Fruit fly (Drosophila melanogaster) whole organism, embryonic: ENCODE results near the gene CG34276.

Experiments used
- Adf1 ChIP-seq: fragments of 200-800 bp; sonication (Bioruptor generic); IDR thresholded peaks from 2 replicates; pipeline ENCODE4 v1.3.6; 2022; ENCODE audit warnings: missing biosample characterization, missing genetic modification characterization
- B-H1 ChIP-seq: fragments of 200-800 bp; sonication (Bioruptor generic); IDR thresholded peaks from 3 replicates; pipeline ENCODE4 v1.3.6; 2022; ENCODE audit warnings: missing biosample characterization, missing genetic modification characterization
- Blimp-1 ChIP-seq: fragments of 200-800 bp; sonication (Bioruptor generic); optimal IDR thresholded peaks from 3 replicates; lab custom pipeline; 2018; ENCODE audit warnings: missing biosample characterization, missing genetic modification characterization, mild to moderate bottlenecking, moderate library complexity, missing genetic modification reagents
- CG10959 ChIP-seq: fragments of 200-800 bp; sonication (Bioruptor generic); IDR thresholded peaks from 2 replicates; pipeline ENCODE4 v1.3.6; 2022; ENCODE audit warnings: missing biosample characterization, missing genetic modification characterization
- CG11398 ChIP-seq: fragments of 200-800 bp; sonication (Bioruptor generic); optimal IDR thresholded peaks from 2 replicates; lab custom pipeline; 2016; ENCODE audit warnings: missing biosample characterization, missing genetic modification characterization
- CG14965 ChIP-seq: fragments of 200-800 bp; sonication (Bioruptor generic); optimal IDR thresholded peaks from 2 replicates; lab custom pipeline; 2016; ENCODE audit warnings: missing biosample characterization, missing genetic modification characterization, borderline replicate concordance
- CG1647 ChIP-seq: fragments of 200-800 bp; sonication (Bioruptor generic); optimal IDR thresholded peaks from 3 replicates; lab custom pipeline; 2016; ENCODE audit warnings: missing biosample characterization, missing genetic modification characterization
- CG17186 ChIP-seq: fragments of 200-800 bp; sonication (Bioruptor generic); optimal IDR thresholded peaks from 3 replicates; lab custom pipeline; 2017; ENCODE audit warnings: missing biosample characterization, missing genetic modification reagents, missing genetic modification characterization
- CG18599 ChIP-seq: fragments of 200-800 bp; sonication (Bioruptor generic); optimal IDR thresholded peaks from 3 replicates; lab custom pipeline; 2017; ENCODE audit warnings: missing biosample characterization, missing genetic modification characterization, mild to moderate bottlenecking, moderate library complexity, missing genetic modification reagents
- CG2120 ChIP-seq: fragments of 200-800 bp; sonication (Bioruptor generic); optimal IDR thresholded peaks from 3 replicates; lab custom pipeline; 2016; ENCODE audit warnings: missing biosample characterization, missing genetic modification characterization
- CG31388 ChIP-seq: fragments of 200-800 bp; sonication (Bioruptor generic); optimal IDR thresholded peaks from 2 replicates; lab custom pipeline; 2016; ENCODE audit warnings: missing biosample characterization, missing genetic modification characterization
- CG33557 ChIP-seq: fragments of 200-800 bp; sonication (Bioruptor generic); optimal IDR thresholded peaks from 2 replicates; lab custom pipeline; 2019; ENCODE audit warnings: missing biosample characterization, mild to moderate bottlenecking, missing genetic modification characterization, moderate library complexity
- CG4404 ChIP-seq: fragments of 200-800 bp; sonication (Bioruptor generic); IDR thresholded peaks from 2 replicates; pipeline ENCODE4 v1.3.6; 2022; ENCODE audit warnings: missing biosample characterization, missing genetic modification characterization
- CG5953 ChIP-seq: fragments of 200-800 bp; sonication (Bioruptor generic); IDR thresholded peaks from 2 replicates; pipeline ENCODE4 v1.3.6; 2022; ENCODE audit warnings: missing biosample characterization, missing genetic modification characterization
- D ChIP-seq, 2 experiments: fragments of 200-800 bp in 1 of 2; fragments of >200 bp in 1 of 2; sonication (Bioruptor generic) in 1 of 2; optimal IDR thresholded peaks; 2 replicates in 1 of 2; 3 replicates in 1 of 2; lab custom pipeline; 2017; ENCODE audit warnings: mild to moderate bottlenecking in 1 of 2, missing biosample characterization in 1 of 2, missing genetic modification characterization in 1 of 2, missing genetic modification reagents in 1 of 2
- D19A ChIP-seq: fragments of 200-800 bp; optimal IDR thresholded peaks from 3 replicates; lab custom pipeline; 2019; ENCODE audit warnings: missing biosample characterization, mild to moderate bottlenecking, missing genetic modification characterization, moderate library complexity
- Deaf1 ChIP-seq: fragments of 200-800 bp; optimal IDR thresholded peaks from 3 replicates; lab custom pipeline; 2019; ENCODE audit warnings: missing biosample characterization, mild to moderate bottlenecking, missing genetic modification characterization, moderate library complexity
- Dip3 ChIP-seq: fragments of 200-800 bp; sonication (Bioruptor generic); optimal IDR thresholded peaks from 3 replicates; lab custom pipeline; 2016; ENCODE audit warnings: missing biosample characterization, missing genetic modification characterization
- Ets97D ChIP-seq: fragments of 200-800 bp; sonication (Bioruptor generic); optimal IDR thresholded peaks from 3 replicates; lab custom pipeline; 2016; ENCODE audit warnings: missing biosample characterization, missing genetic modification characterization
- GATAe ChIP-seq: fragments of 200-800 bp; sonication (Bioruptor generic); conservative IDR thresholded peaks from 2 replicates; pipeline ENCODE4 v1.3.6; 2022; ENCODE audit warnings: missing biosample characterization, missing genetic modification characterization
- Hr51 ChIP-seq, 2 experiments: fragments of 200-800 bp; sonication (Bioruptor generic); optimal IDR thresholded peaks; 2 replicates in 1 of 2; 3 replicates in 1 of 2; lab custom pipeline; 2016 to 2018; ENCODE audit warnings: missing biosample characterization in 2 of 2, missing genetic modification characterization in 2 of 2, mild to moderate bottlenecking in 1 of 2, moderate library complexity in 1 of 2
- Lpt ChIP-seq: fragments of >200 bp; optimal IDR thresholded peaks from 2 replicates; lab custom pipeline; 2018; ENCODE audit warnings: missing biosample characterization, missing genetic modification characterization
- Med ChIP-seq: fragments of 200-800 bp; sonication (Bioruptor generic); peaks from one replicate; lab custom pipeline; 2016; ENCODE audit warnings: missing biosample characterization, missing genetic modification characterization, mild to moderate bottlenecking, inconsistent platforms, moderate library complexity
- Rfx ChIP-seq: fragments of 200-800 bp; sonication (Bioruptor generic); IDR thresholded peaks from 2 replicates; pipeline ENCODE4 v1.3.6; 2022; ENCODE audit warnings: missing biosample characterization, missing genetic modification characterization
- Trl ChIP-seq, 3 experiments: fragments of >200 bp in 2 of 3; fragments of 200-800 bp in 1 of 3; sonication (Bioruptor generic) in 1 of 3; optimal IDR thresholded peaks; 2 replicates in 1 of 3; 3 replicates in 2 of 3; lab custom pipeline; 2016 to 2017; ENCODE audit warnings: missing biosample characterization in 1 of 3, missing genetic modification characterization in 1 of 3
- Xbp1 ChIP-seq: fragments of 200-800 bp; sonication (Bioruptor generic); optimal IDR thresholded peaks from 3 replicates; lab custom pipeline; 2016; ENCODE audit warnings: missing biosample characterization, mild to moderate bottlenecking, missing genetic modification characterization
- YL-1 ChIP-seq: fragments of 200-800 bp; sonication (Bioruptor generic); optimal IDR thresholded peaks from 3 replicates; lab custom pipeline; 2017; ENCODE audit warnings: missing biosample characterization, mild to moderate bottlenecking, missing genetic modification characterization
- abd-A ChIP-seq: fragments of 200-800 bp; sonication (Bioruptor generic); optimal IDR thresholded peaks from 3 replicates; lab custom pipeline; 2019; ENCODE audit warnings: missing biosample characterization, mild to moderate bottlenecking, missing genetic modification characterization, moderate library complexity
- ash1 ChIP-seq: fragments of 200-800 bp; sonication (Bioruptor generic); optimal IDR thresholded peaks from 2 replicates; lab custom pipeline; 2018; ENCODE audit warnings: missing biosample characterization, mild to moderate bottlenecking, missing genetic modification characterization
- chif ChIP-seq, 2 experiments: fragments of 200-800 bp; sonication (Bioruptor generic); optimal IDR thresholded peaks; 3 replicates each; lab custom pipeline; 2016; ENCODE audit warnings: missing biosample characterization in 2 of 2, missing genetic modification characterization in 2 of 2
- cwo ChIP-seq: fragments of 200-800 bp; sonication (Bioruptor generic); optimal IDR thresholded peaks from 3 replicates; lab custom pipeline; 2017; ENCODE audit warnings: missing biosample characterization, missing genetic modification characterization, mild to moderate bottlenecking, moderate library complexity, missing genetic modification reagents
- dmrt99B ChIP-seq: fragments of 200-800 bp; sonication (Bioruptor generic); optimal IDR thresholded peaks from 2 replicates; lab custom pipeline; 2018; ENCODE audit warnings: missing biosample characterization, mild to moderate bottlenecking, missing genetic modification characterization, moderate library complexity
- emc ChIP-seq: fragments of 200-800 bp; sonication (Bioruptor generic); optimal IDR thresholded peaks from 2 replicates; lab custom pipeline; 2016; ENCODE audit warnings: missing biosample characterization, missing genetic modification characterization
- fd96Cb ChIP-seq: fragments of 200-800 bp; sonication (Bioruptor generic); optimal IDR thresholded peaks from 2 replicates; lab custom pipeline; 2018; ENCODE audit warnings: missing biosample characterization, mild to moderate bottlenecking, missing genetic modification characterization, moderate library complexity
- hbn ChIP-seq: fragments of 200-800 bp; sonication (Bioruptor generic); IDR thresholded peaks from 2 replicates; pipeline ENCODE4 v1.3.6; 2022; ENCODE audit warnings: missing biosample characterization, missing genetic modification characterization; ENCODE audit not compliant: partially characterized antibody
- jigr1 ChIP-seq: fragments of 200-800 bp; sonication (Bioruptor generic); IDR thresholded peaks from 3 replicates; pipeline ENCODE4 v1.3.6; 2022; ENCODE audit warnings: missing biosample characterization, missing genetic modification characterization
- jumu ChIP-seq: fragments of 200-800 bp; sonication (Bioruptor generic); optimal IDR thresholded peaks from 3 replicates; lab custom pipeline; 2016; ENCODE audit warnings: missing biosample characterization, missing genetic modification characterization
- kni ChIP-seq: fragments of 200-800 bp; sonication (Bioruptor generic); optimal IDR thresholded peaks from 3 replicates; lab custom pipeline; 2017; ENCODE audit warnings: mild to moderate bottlenecking, missing biosample characterization, missing genetic modification reagents, missing genetic modification characterization
- mam ChIP-seq: fragments of 200-800 bp; sonication (Bioruptor generic); optimal IDR thresholded peaks from 3 replicates; lab custom pipeline; 2016; ENCODE audit warnings: missing biosample characterization, missing genetic modification characterization
- onecut ChIP-seq: fragments of 200-800 bp; sonication (Bioruptor generic); IDR thresholded peaks from 2 replicates; pipeline ENCODE4 v1.3.6; 2022; ENCODE audit warnings: missing biosample characterization, missing genetic modification characterization
- ranshi ChIP-seq: fragments of 200-800 bp; sonication (Bioruptor generic); IDR thresholded peaks from 2 replicates; pipeline ENCODE4 v1.3.6; 2022; ENCODE audit warnings: missing biosample characterization, missing genetic modification characterization
- scrt ChIP-seq: fragments of 200-800 bp; sonication (Bioruptor generic); optimal IDR thresholded peaks from 2 replicates; lab custom pipeline; 2018; ENCODE audit warnings: missing biosample characterization, mild to moderate bottlenecking, missing genetic modification characterization, moderate library complexity
- seq ChIP-seq: fragments of 200-800 bp; sonication (Bioruptor generic); IDR thresholded peaks from 2 replicates; pipeline ENCODE4 v1.3.6; 2022; ENCODE audit warnings: missing biosample characterization, missing genetic modification characterization
- slbo ChIP-seq: fragments of 200-800 bp; sonication (Bioruptor generic); IDR thresholded peaks from 2 replicates; pipeline ENCODE4 v1.3.6; 2022; ENCODE audit warnings: missing biosample characterization, missing genetic modification characterization
- tin ChIP-seq: fragments of 200-800 bp; sonication (Bioruptor generic); optimal IDR thresholded peaks from 3 replicates; lab custom pipeline; 2016; ENCODE audit warnings: missing biosample characterization, missing genetic modification characterization
- ttk ChIP-seq: fragments of 200-800 bp; sonication (Bioruptor generic); IDR thresholded peaks from 2 replicates; pipeline ENCODE4 v2.1.2; 2022; ENCODE audit warnings: missing biosample characterization, missing genetic modification characterization
- wek ChIP-seq: fragments of 200-800 bp; sonication (Bioruptor generic); optimal IDR thresholded peaks from 3 replicates; lab custom pipeline; 2018; ENCODE audit warnings: missing biosample characterization, mild to moderate bottlenecking, missing genetic modification characterization, moderate library complexity
- z ChIP-seq: fragments of 200-800 bp; sonication (Bioruptor generic); IDR thresholded peaks from 3 replicates; pipeline ENCODE4 v1.3.6; 2022; ENCODE audit warnings: missing biosample characterization, missing genetic modification characterization

Gene CG34276

dm6 chr3R:15935538-15935937 is 10.1 kb downstream of the CG34276 start:
- no peak for TF ChIP-seq CG10959
- TF ChIP-seq CG17186 (GFP tag; lab: Kevin White, UChicago): no peak
- TF ChIP-seq CG5953 (GFP tag; lab: Robert Waterston, UW): no peak
- no peak for TF ChIP-seq Blimp-1 (GFP tag; lab: Kevin White, UChicago)
- peak; percentile 90 for TF ChIP-seq onecut (GFP tag; lab: Robert Waterston, UW)
- no peak for TF ChIP-seq ranshi
- no peak for TF ChIP-seq CG11398

- peak in 1 of 2 experiments; percentile 14 for TF ChIP-seq Hr51 (GFP tag; optimal IDR thresholded peaks at IDR 0.05; lab: Kevin White, UChicago)
- no peak for TF ChIP-seq B-H1
- peak; percentile 96 for TF ChIP-seq onecut (GFP tag; lab: Robert Waterston, UW)
- no peak for TF ChIP-seq Lpt (GFP tag; lab: Kevin White, UChicago)
- TF ChIP-seq Xbp1 (GFP tag; lab: Kevin White, UChicago): no peak
- no peak for TF ChIP-seq CG33557 (GFP tag; lab: Kevin White, UChicago)
- no peak for TF ChIP-seq ash1 (GFP tag; lab: Kevin White, UChicago)
- TF ChIP-seq CG31388 (GFP tag; lab: Kevin White, UChicago): no peak
- peak; percentile 63 for TF ChIP-seq Med (GFP tag; lab: Kevin White, UChicago)
- TF ChIP-seq CG14965 (GFP tag; lab: Kevin White, UChicago): no peak
- TF ChIP-seq D19A (tag; lab: Kevin White, UChicago): no peak
- no peak for TF ChIP-seq emc (GFP tag; lab: Kevin White, UChicago)
- TF ChIP-seq tin (GFP tag; lab: Kevin White, UChicago): no peak
- TF ChIP-seq slbo (GFP tag; lab: Robert Waterston, UW): no peak
- peak; percentile 65 for TF ChIP-seq Deaf1 (tag; lab: Kevin White, UChicago)
- peak; percentile 4 to 26 for TF ChIP-seq Trl (optimal IDR thresholded peaks at IDR 0.05; lab: Kevin White, UChicago)
- no peak for TF ChIP-seq Trl (GFP tag; optimal IDR thresholded peaks at IDR 0.05; lab: Kevin White, UChicago)
- TF ChIP-seq YL-1 (GFP tag; lab: Kevin White, UChicago): no peak
- no peak for TF ChIP-seq seq (GFP tag; lab: Robert Waterston, UW)
- no peak for TF ChIP-seq chif (GFP tag; optimal IDR thresholded peaks at IDR 0.05; lab: Kevin White, UChicago)
- peak; percentile 46 for TF ChIP-seq abd-A (tag; lab: Kevin White, UChicago)
Observed at dm6 chr3R:15937708-15938107, 12.3 kb downstream of the CG34276 start.

- no peak for TF ChIP-seq dmrt99B
- TF ChIP-seq scrt: peak; percentile 47
- no peak for TF ChIP-seq jumu (GFP tag; lab: Kevin White, UChicago)
- TF ChIP-seq fd96Cb (tag; lab: Kevin White, UChicago): no peak
- TF ChIP-seq hbn (GFP tag; lab: Robert Waterston, UW): no peak
- no peak for TF ChIP-seq kni (GFP tag; lab: Kevin White, UChicago)
- TF ChIP-seq CG18599: peak; percentile 35
- no peak for TF ChIP-seq Dip3 (GFP tag; lab: Kevin White, UChicago)
- TF ChIP-seq Rfx: peak; percentile 48; the same call in 1 of the 2 replicates
- no peak for TF ChIP-seq Ets97D
- no peak for TF ChIP-seq cwo (GFP tag; lab: Kevin White, UChicago)
- no peak for TF ChIP-seq ttk (GFP tag; lab: Robert Waterston, UW)
- TF ChIP-seq Trl (optimal IDR thresholded peaks at IDR 0.05; lab: Kevin White, UChicago): no peak
- TF ChIP-seq Trl (GFP tag; optimal IDR thresholded peaks at IDR 0.05; lab: Kevin White, UChicago): no peak
- no peak for TF ChIP-seq jigr1 (GFP tag; lab: Robert Waterston, UW)
- TF ChIP-seq Adf1: no peak
- TF ChIP-seq z (GFP tag; lab: Robert Waterston, UW): no peak
- TF ChIP-seq mam (GFP tag; lab: Kevin White, UChicago): peak; percentile 1
- TF ChIP-seq CG2120 (GFP tag; lab: Kevin White, UChicago): peak; percentile 41
- no peak for TF ChIP-seq wek (GFP tag; lab: Kevin White, UChicago)
- no peak for TF ChIP-seq CG1647 (GFP tag; lab: Kevin White, UChicago)
- TF ChIP-seq GATAe (GFP tag; lab: Robert Waterston, UW): no peak
- TF ChIP-seq D (optimal IDR thresholded peaks at IDR 0.05; lab: Kevin White, UChicago): no peak
- TF ChIP-seq D (GFP tag; optimal IDR thresholded peaks at IDR 0.05; lab: Kevin White, UChicago): no peak
- TF ChIP-seq CG4404 (GFP tag; lab: Robert Waterston, UW): 0 out of 2 replicates have a peak, but pooled peaks have one; percentile 26
Observed at dm6 chr3R:15947605-15948004, 22.2 kb downstream of the CG34276 start.
